Fruit fly (Drosophila melanogaster) whole organism, wandering third instar larva: ENCODE results near the gene Vps13B.
A peak's percentile ranks its signal among the peaks of the same experiment; 100 is the strongest.

ENCODE experiments used
- Abd-B ChIP-seq: fragments of >200 bp; optimal IDR thresholded peaks from 2 replicates; lab custom pipeline; 2017; ENCODE audit warnings: missing biosample characterization, missing genetic modification characterization
- CrebA ChIP-seq: fragments of 200-800 bp; sonication (Bioruptor generic); optimal IDR thresholded peaks from 2 replicates; lab custom pipeline; 2016; ENCODE audit warnings: missing biosample characterization, mild to moderate bottlenecking, missing genetic modification characterization, borderline replicate concordance
- Dfd ChIP-seq: fragments of >200 bp; optimal IDR thresholded peaks from 2 replicates; lab custom pipeline; 2017; ENCODE audit warnings: missing biosample characterization, missing genetic modification characterization
- HLH106 ChIP-seq: fragments of 200-800 bp; optimal IDR thresholded peaks from 3 replicates; lab custom pipeline; 2019; ENCODE audit warnings: missing biosample characterization, mild to moderate bottlenecking, missing genetic modification characterization, moderate library complexity
- Hr83 ChIP-seq: fragments of 200-300 bp; sonication (Bioruptor generic); optimal IDR thresholded peaks from 2 replicates; lab custom pipeline; 2016; ENCODE audit warnings: missing biosample characterization, mild to moderate bottlenecking, missing genetic modification characterization, moderate library complexity; ENCODE audit not compliant: poor library complexity, severe bottlenecking
- Jra ChIP-seq: sonication (Bioruptor generic); optimal IDR thresholded peaks from 2 replicates; lab custom pipeline; 2016; ENCODE audit warnings: missing biosample characterization, missing genetic modification characterization
- N ChIP-seq: fragments of >200 bp; optimal IDR thresholded peaks from 2 replicates; lab custom pipeline; 2018; ENCODE audit warnings: missing biosample characterization, missing external identifiers, missing genetic modification characterization
- Rel ChIP-seq, 2 experiments: fragments of 200-800 bp; sonication (Bioruptor generic) in 1 of 2; optimal IDR thresholded peaks; 2 replicates in 1 of 2; 3 replicates in 1 of 2; lab custom pipeline; 2016 to 2019; ENCODE audit warnings: mild to moderate bottlenecking in 2 of 2, missing biosample characterization in 2 of 2, missing genetic modification characterization in 2 of 2, moderate library complexity in 1 of 2
- Sp1 ChIP-seq: fragments of 200-800 bp; sonication (Bioruptor generic); optimal IDR thresholded peaks from 3 replicates; lab custom pipeline; 2019; ENCODE audit warnings: missing biosample characterization, mild to moderate bottlenecking, missing genetic modification characterization, moderate library complexity
- Vsx2 ChIP-seq: fragments of 200-300, 225-300 bp; sonication (Bioruptor generic); optimal IDR thresholded peaks from 2 replicates; lab custom pipeline; 2018; ENCODE audit warnings: missing biosample characterization, missing genetic modification characterization; ENCODE audit not compliant: partially characterized antibody
- br ChIP-seq: fragments of 200-800 bp; sonication (Bioruptor generic); optimal IDR thresholded peaks from 2 replicates; lab custom pipeline; 2016; ENCODE audit warnings: missing biosample characterization, missing genetic modification characterization
- dl ChIP-seq, 2 experiments: fragments of 175-275, 200-275 bp in 1 of 2; fragments of 200-275 bp in 1 of 2; sonication (Bioruptor generic); optimal IDR thresholded peaks; lab custom pipeline; 2018; ENCODE audit warnings: mild to moderate bottlenecking in 2 of 2, missing biosample characterization in 2 of 2, missing genetic modification characterization in 2 of 2, moderate library complexity in 2 of 2; ENCODE audit not compliant: partially characterized antibody in 2 of 2, insufficient read depth in 1 of 2
- dmrt93B ChIP-seq: fragments of 200-800 bp; sonication (Bioruptor generic); optimal IDR thresholded peaks from 2 replicates; lab custom pipeline; 2018; ENCODE audit warnings: missing biosample characterization, mild to moderate bottlenecking, missing genetic modification characterization
- dsf ChIP-seq: sonication (Bioruptor generic); optimal IDR thresholded peaks from 2 replicates; lab custom pipeline; 2016; ENCODE audit warnings: missing biosample characterization, missing genetic modification characterization, borderline replicate concordance
- ey ChIP-seq: fragments of 200-800 bp; sonication (Bioruptor generic); optimal IDR thresholded peaks from 2 replicates; lab custom pipeline; 2016; ENCODE audit warnings: missing biosample characterization, missing genetic modification characterization
- foxo ChIP-seq, 2 experiments: fragments of 200-800 bp; sonication (Bioruptor generic); optimal IDR thresholded peaks; 2 replicates in 1 of 2; 3 replicates in 1 of 2; lab custom pipeline; 2016 to 2017; ENCODE audit warnings: missing biosample characterization in 2 of 2, missing genetic modification characterization in 2 of 2
- fru ChIP-seq: fragments of 200-800 bp; sonication (Bioruptor generic); optimal IDR thresholded peaks from 3 replicates; lab custom pipeline; 2016; ENCODE audit warnings: missing biosample characterization, mild to moderate bottlenecking, missing genetic modification characterization
- jim ChIP-seq: fragments of 175-275, 200-325 bp; sonication (Bioruptor generic); optimal IDR thresholded peaks from 2 replicates; lab custom pipeline; 2016; ENCODE audit warnings: missing biosample characterization, mild to moderate bottlenecking, missing genetic modification characterization
- pan ChIP-seq: fragments of >200 bp; optimal IDR thresholded peaks from 2 replicates; lab custom pipeline; 2017
- psq ChIP-seq: fragments of 200-800 bp; sonication (Bioruptor generic); optimal IDR thresholded peaks from 3 replicates; lab custom pipeline; 2017; ENCODE audit warnings: missing biosample characterization, mild to moderate bottlenecking, missing genetic modification characterization, moderate library complexity
- rgr ChIP-seq: fragments of 200-800 bp; sonication (Bioruptor generic); optimal IDR thresholded peaks from 3 replicates; lab custom pipeline; 2016; ENCODE audit warnings: missing biosample characterization, mild to moderate bottlenecking, missing genetic modification characterization
- sage ChIP-seq: fragments of 200-800 bp; sonication (Bioruptor generic); optimal IDR thresholded peaks from 2 replicates; lab custom pipeline; 2016; ENCODE audit warnings: missing biosample characterization, mild to moderate bottlenecking, missing genetic modification characterization
- sv ChIP-seq: fragments of 200-800 bp; sonication (Bioruptor generic); optimal IDR thresholded peaks from 3 replicates; lab custom pipeline; 2016; ENCODE audit warnings: missing biosample characterization, missing genetic modification characterization
- tai ChIP-seq: sonication (Bioruptor generic); optimal IDR thresholded peaks from 2 replicates; lab custom pipeline; 2016; ENCODE audit warnings: missing biosample characterization, missing genetic modification characterization

The Vps13B gene

DNA sequence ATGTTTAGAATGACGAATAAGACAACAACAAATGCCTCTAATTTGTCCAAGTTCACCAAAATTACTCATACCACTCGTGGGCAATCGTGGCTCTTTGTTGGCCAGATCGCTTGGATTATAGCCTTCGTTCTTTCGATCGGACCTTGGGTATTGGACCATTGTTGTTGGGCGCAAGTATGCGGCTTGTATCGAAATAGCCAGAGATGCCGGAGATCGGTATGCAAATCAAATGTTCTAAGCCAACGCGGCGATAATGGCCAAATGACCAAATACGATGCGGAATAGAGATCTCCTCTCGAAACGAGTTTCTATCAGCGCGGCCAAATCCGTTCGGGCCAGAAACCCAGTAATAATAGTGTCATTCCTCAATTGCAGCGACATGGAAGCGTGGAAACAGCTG lies 49.4 kb downstream of the Vps13B start:
- TF ChIP-seq Vsx2 (no peak), fru (GFP tag; lab: Kevin White, UChicago) (no peak), tai (GFP tag; lab: Kevin White, UChicago) (no peak), Dfd (GFP tag; lab: Kevin White, UChicago) (no peak), ey (no peak), sage (GFP tag; lab: Kevin White, UChicago) (no peak), Sp1 (GFP tag; lab: Kevin White, UChicago) (no peak), foxo (GFP tag; optimal IDR thresholded peaks at IDR 0.05; lab: Kevin White, UChicago) (no peak)
- TF ChIP-seq, all 38 proteins: peak for 0

- no peak for TF ChIP-seq Jra (GFP tag; lab: Kevin White, UChicago)
- TF ChIP-seq dmrt93B (GFP tag; lab: Kevin White, UChicago) = no peak
- TF ChIP-seq sv (GFP tag; lab: Kevin White, UChicago) = no peak
- no peak for TF ChIP-seq Rel (GFP tag; optimal IDR thresholded peaks at IDR 0.05; lab: Kevin White, UChicago)
- TF ChIP-seq Rel (tag; optimal IDR thresholded peaks at IDR 0.05; lab: Kevin White, UChicago) = no peak
- TF ChIP-seq psq (GFP tag; lab: Kevin White, UChicago) = no peak
- no peak for TF ChIP-seq Abd-B
These were observed 54.9 kb downstream of the Vps13B start for dm6 chr3R:29990681-29991080.

DNA sequence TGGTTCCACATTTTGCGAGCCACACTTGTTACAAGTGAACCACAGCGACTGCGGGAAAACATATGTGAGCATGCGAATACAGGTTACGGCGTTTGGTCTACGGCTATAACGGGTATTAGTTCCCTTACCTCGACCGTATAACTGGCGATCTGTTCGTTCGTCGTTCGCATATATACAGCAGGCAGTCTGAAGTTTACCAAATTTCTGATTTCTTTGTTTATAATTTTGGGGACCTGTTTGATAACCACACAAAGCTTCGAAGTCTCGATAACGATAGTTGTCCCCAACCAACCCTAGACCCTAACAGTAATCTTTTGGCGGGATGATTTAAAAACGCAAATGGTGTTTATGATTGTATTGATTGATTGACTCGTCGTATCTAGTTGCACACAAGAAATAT lies 57.4 kb downstream of the Vps13B start, which contains the start of gene Acph-1:
Gene Acph-1 (minus strand): TSS at position 278 of the 400 bp plus-strand sequence.
- TF ChIP-seq br (GFP tag; lab: Kevin White, UChicago) = no peak
- no peak for TF ChIP-seq Dfd (GFP tag; lab: Kevin White, UChicago)
- TF ChIP-seq pan = no peak
- no peak for TF ChIP-seq ey
- TF ChIP-seq foxo (GFP tag; optimal IDR thresholded peaks at IDR 0.05; lab: Kevin White, UChicago) = no peak
- TF ChIP-seq CrebA (GFP tag; lab: Kevin White, UChicago) = no peak
- no peak for TF ChIP-seq Abd-B
- TF ChIP-seq N (GFP tag; lab: Kevin White, UChicago) = no peak
- peak; percentile 61 for TF ChIP-seq rgr (GFP tag; lab: Kevin White, UChicago)
- TF ChIP-seq Rel (GFP tag; optimal IDR thresholded peaks at IDR 0.05; lab: Kevin White, UChicago) = no peak
- TF ChIP-seq Rel (tag; optimal IDR thresholded peaks at IDR 0.05; lab: Kevin White, UChicago) = peak; percentile 36
- TF ChIP-seq Hr83 (GFP tag; lab: Kevin White, UChicago) = no peak
- TF ChIP-seq dl (GFP tag; optimal IDR thresholded peaks at IDR 0.05; lab: Kevin White, UChicago; ENCODE audit: insufficient read depth in 1 of 2, partially characterized antibody in 2 of 2) = no peak
- no peak for TF ChIP-seq Sp1 (GFP tag; lab: Kevin White, UChicago)
- no peak for TF ChIP-seq dsf (GFP tag; lab: Kevin White, UChicago)
- no peak for TF ChIP-seq HLH106 (tag; lab: Kevin White, UChicago)
- no peak for TF ChIP-seq Jra (GFP tag; lab: Kevin White, UChicago)
- no peak for TF ChIP-seq psq (GFP tag; lab: Kevin White, UChicago)
- TF ChIP-seq, all 38 proteins: peak for 2

DNA sequence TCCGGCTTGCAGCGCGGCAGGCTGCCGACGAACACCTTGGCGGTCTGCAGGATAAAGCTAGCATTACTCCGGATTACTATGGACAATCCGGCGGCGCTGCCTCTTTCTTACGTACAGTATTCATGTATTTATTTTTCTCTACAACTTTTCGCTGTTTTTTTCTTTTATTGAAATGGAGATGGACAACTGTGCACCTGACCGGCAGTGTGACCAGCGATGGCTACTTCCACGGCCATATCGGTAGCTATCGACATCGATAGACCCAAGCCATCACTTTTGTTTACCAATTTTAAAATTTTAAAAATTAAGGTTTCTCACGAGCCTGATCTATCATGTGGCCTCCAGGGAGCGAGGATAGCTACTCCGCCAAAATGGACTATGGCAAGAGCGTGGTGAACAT lies 59.3 kb downstream of the Vps13B start, which contains the start of the genes CG7903 and Sas-6:
Gene CG7903 (minus strand): TSS at position 197 of the 400 bp plus-strand sequence.
Gene Sas-6 (plus strand): TSS at position 323 of the 400 bp plus-strand sequence.
- TF ChIP-seq rgr (GFP tag; lab: Kevin White, UChicago) (no peak), jim (GFP tag; lab: Kevin White, UChicago) (peak; percentile 13), Hr83 (GFP tag; lab: Kevin White, UChicago) (peak; percentile 42)
- TF ChIP-seq, all 38 proteins: peak for 2
